Fruit fly (Drosophila melanogaster) whole organism, pupa: ENCODE results near the gene CG44227.

Source experiments
- CG12605 ChIP-seq: fragments of 200-800 bp; sonication (Bioruptor generic); IDR thresholded peaks from 2 replicates; pipeline ENCODE4 v1.3.6; 2022; ENCODE audit warnings: missing biosample characterization, missing genetic modification characterization
- CG15710 ChIP-seq: fragments of 200-800 bp; sonication (Bioruptor generic); optimal IDR thresholded peaks from 2 replicates; lab custom pipeline; 2018; ENCODE audit warnings: missing biosample characterization, mild to moderate bottlenecking, missing genetic modification characterization, moderate library complexity
- CG34367 ChIP-seq: fragments of 200-800 bp; sonication (Bioruptor generic); optimal IDR thresholded peaks from 2 replicates; lab custom pipeline; 2018; ENCODE audit warnings: missing biosample characterization, mild to moderate bottlenecking, missing genetic modification characterization
- CG4496 ChIP-seq: fragments of 200-800 bp; sonication (Bioruptor generic); IDR thresholded peaks from 3 replicates; pipeline ENCODE4 v1.3.6; 2022; ENCODE audit warnings: missing biosample characterization, missing genetic modification characterization
- CG8159 ChIP-seq: fragments of 200-800 bp; sonication (Bioruptor generic); optimal IDR thresholded peaks from 3 replicates; lab custom pipeline; 2018; ENCODE audit warnings: missing biosample characterization, mild to moderate bottlenecking, missing genetic modification characterization, moderate library complexity
- D1 ChIP-seq: fragments of 200-800 bp; sonication (Bioruptor generic); optimal IDR thresholded peaks from 2 replicates; lab custom pipeline; 2018; ENCODE audit warnings: missing biosample characterization, mild to moderate bottlenecking, missing genetic modification characterization, moderate library complexity
- Pif1A ChIP-seq: fragments of 200-800 bp; sonication (Bioruptor generic); optimal IDR thresholded peaks from 3 replicates; lab custom pipeline; 2016; ENCODE audit warnings: missing biosample characterization, missing genetic modification characterization
- Snoo ChIP-seq: fragments of 200-800 bp; sonication (Bioruptor generic); optimal IDR thresholded peaks from 3 replicates; lab custom pipeline; 2017; ENCODE audit warnings: missing biosample characterization, mild to moderate bottlenecking, missing genetic modification characterization, inconsistent platforms

DNA sequence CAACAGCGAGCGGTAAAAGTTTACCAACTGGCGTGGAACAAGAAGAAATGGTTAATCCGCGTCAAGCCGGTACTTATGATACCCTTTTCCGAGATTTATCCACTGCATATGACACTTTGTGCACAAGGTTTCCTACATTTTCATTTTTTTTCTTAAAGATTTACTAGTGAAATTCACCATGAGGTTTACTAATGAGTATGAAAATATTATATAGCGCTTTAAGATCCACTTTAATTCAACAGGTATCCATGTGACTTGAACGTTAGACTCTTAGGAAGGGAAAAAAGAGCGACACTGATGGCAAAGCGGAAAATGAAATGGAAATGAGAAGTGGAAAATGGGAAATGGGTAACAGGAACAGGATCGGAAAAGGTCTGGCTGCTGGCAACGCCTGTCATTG lies 46.3 kb downstream of the CG44227 start:
- TF ChIP-seq CG4496 (GFP tag; lab: Robert Waterston, UW) (no peak), Pif1A (GFP tag; lab: Kevin White, UChicago) (no peak), CG34367 (no peak), CG8159 (no peak), CG12605 (GFP tag; lab: Robert Waterston, UW) (no peak), CG15710 (no peak), Snoo (no peak), D1 (tag; lab: Kevin White, UChicago) (no peak)
